Fruit fly (Drosophila melanogaster): ENCODE results near the gene Tlk.

DNA sequence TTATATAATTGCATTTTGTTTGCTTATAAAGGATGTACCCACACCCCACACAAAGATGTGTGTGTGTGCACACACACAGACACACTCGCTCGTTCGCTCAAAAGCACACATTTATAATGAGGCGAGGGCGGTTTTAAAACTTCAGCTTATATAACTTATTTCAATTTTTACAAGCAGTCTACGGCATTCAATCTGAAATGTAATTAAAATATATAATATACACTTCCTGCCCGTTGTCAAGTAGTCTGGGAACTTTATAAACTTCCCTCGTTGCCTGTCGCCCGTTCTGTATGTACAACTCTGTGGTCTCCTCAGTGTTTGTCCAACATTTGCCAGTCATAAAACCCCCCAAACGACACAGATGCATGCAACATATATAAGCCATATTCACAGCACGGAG lies 11.1 kb downstream of the Tlk start:
- TF ChIP-seq CG8478 (optimal IDR thresholded peaks at IDR 0.05) (no peak), CTCF (optimal IDR thresholded peaks at IDR 0.05) (no peak)

Measured in S2 (cell line).